Fruit fly (Drosophila melanogaster) whole organism, embryonic: Measurements from ENCODE around the gene HP5.

ENCODE experiments used
- Atf6 ChIP-seq: fragments of 200-800 bp; sonication (Bioruptor generic); IDR thresholded peaks from 2 replicates; pipeline ENCODE4 v1.3.6; 2022; ENCODE audit warnings: missing biosample characterization, missing genetic modification characterization
- Bteb2 ChIP-seq: fragments of 200-800 bp; sonication (Bioruptor generic); optimal IDR thresholded peaks from 2 replicates; lab custom pipeline; 2016; ENCODE audit warnings: missing biosample characterization, missing genetic modification characterization
- CG10959 ChIP-seq: fragments of 200-800 bp; sonication (Bioruptor generic); IDR thresholded peaks from 2 replicates; pipeline ENCODE4 v1.3.6; 2022; ENCODE audit warnings: missing biosample characterization, missing genetic modification characterization
- CG11247 ChIP-seq: fragments of 200-800 bp; sonication (Bioruptor generic); IDR thresholded peaks from 2 replicates; pipeline ENCODE4 v1.3.6; 2022; ENCODE audit warnings: missing biosample characterization, missing genetic modification characterization
- CG12071 ChIP-seq: fragments of 200-800 bp; sonication (Bioruptor generic); optimal IDR thresholded peaks from 3 replicates; lab custom pipeline; 2018; ENCODE audit warnings: missing biosample characterization, mild to moderate bottlenecking, missing genetic modification characterization
- CG14710 ChIP-seq: fragments of 200-800 bp; sonication (Bioruptor generic); optimal IDR thresholded peaks from 3 replicates; lab custom pipeline; 2019; ENCODE audit warnings: missing biosample characterization, mild to moderate bottlenecking, missing genetic modification characterization, moderate library complexity
- CG15269 ChIP-seq: fragments of 200-800 bp; sonication (Bioruptor generic); optimal IDR thresholded peaks from 2 replicates; lab custom pipeline; 2018; ENCODE audit warnings: missing biosample characterization, mild to moderate bottlenecking, missing genetic modification characterization, moderate library complexity
- CG15514 ChIP-seq: fragments of 200-800 bp; sonication (Bioruptor generic); optimal IDR thresholded peaks from 3 replicates; lab custom pipeline; 2017; ENCODE audit warnings: missing biosample characterization, missing genetic modification characterization, mild to moderate bottlenecking, moderate library complexity, missing genetic modification reagents
- CG1832 ChIP-seq: fragments of 200-800 bp; sonication (Bioruptor generic); optimal IDR thresholded peaks from 2 replicates; lab custom pipeline; 2017; ENCODE audit warnings: missing biosample characterization, mild to moderate bottlenecking, missing genetic modification characterization, inconsistent platforms
- CG30020 ChIP-seq: fragments of 200-800 bp; optimal IDR thresholded peaks from 2 replicates; lab custom pipeline; 2019; ENCODE audit warnings: missing biosample characterization, mild to moderate bottlenecking, missing genetic modification characterization, moderate library complexity
- CG3838 ChIP-seq: fragments of 200-800 bp; sonication (Bioruptor generic); optimal IDR thresholded peaks from 3 replicates; lab custom pipeline; 2016; ENCODE audit warnings: missing biosample characterization, missing genetic modification characterization
- CG4424 ChIP-seq: fragments of 200-800 bp; sonication (Bioruptor generic); optimal IDR thresholded peaks from 3 replicates; lab custom pipeline; 2016; ENCODE audit warnings: missing biosample characterization, missing genetic modification characterization
- CG5953 ChIP-seq: fragments of 200-800 bp; sonication (Bioruptor generic); IDR thresholded peaks from 2 replicates; pipeline ENCODE4 v1.3.6; 2022; ENCODE audit warnings: missing biosample characterization, missing genetic modification characterization
- CG6791 ChIP-seq: fragments of 200-800 bp; sonication (Bioruptor generic); IDR thresholded peaks from 3 replicates; pipeline ENCODE4 v1.3.6; 2022; ENCODE audit warnings: missing biosample characterization, missing genetic modification characterization; ENCODE audit not compliant: partially characterized antibody
- CG7786 ChIP-seq: fragments of 200-800 bp; sonication (Bioruptor generic); optimal IDR thresholded peaks from 2 replicates; lab custom pipeline; 2016; ENCODE audit warnings: missing biosample characterization, missing genetic modification characterization
- CG8478 ChIP-seq: fragments of >200 bp; optimal IDR thresholded peaks from 2 replicates; lab custom pipeline; 2018
- CG8765 ChIP-seq: fragments of 200-800 bp; sonication (Bioruptor generic); IDR thresholded peaks from 2 replicates; pipeline ENCODE4 v1.3.6; 2022; ENCODE audit warnings: missing biosample characterization, missing genetic modification characterization
- CG8924 ChIP-seq: fragments of 200-800 bp; optimal IDR thresholded peaks from 3 replicates; lab custom pipeline; 2019; ENCODE audit warnings: missing biosample characterization, mild to moderate bottlenecking, missing genetic modification characterization, moderate library complexity
- CrebB ChIP-seq: fragments of 200-800 bp; sonication (Bioruptor generic); optimal IDR thresholded peaks from 3 replicates; lab custom pipeline; 2018; ENCODE audit warnings: missing biosample characterization, mild to moderate bottlenecking, missing genetic modification characterization
- Dll ChIP-seq: fragments of 200-800 bp; sonication (Bioruptor generic); IDR thresholded peaks from 4 replicates; pipeline ENCODE4 v1.3.6; 2022; ENCODE audit warnings: missing biosample characterization, missing genetic modification characterization; ENCODE audit not compliant: partially characterized antibody
- Drgx ChIP-seq: fragments of 200-800 bp; sonication (Bioruptor generic); IDR thresholded peaks from 2 replicates; pipeline ENCODE4 v1.3.6; 2022; ENCODE audit warnings: missing biosample characterization, missing genetic modification characterization
- Fer3 ChIP-seq: fragments of 200-800 bp; sonication (Bioruptor generic); optimal IDR thresholded peaks from 2 replicates; lab custom pipeline; 2018; ENCODE audit warnings: missing biosample characterization, mild to moderate bottlenecking, missing genetic modification characterization, moderate library complexity
- Gsc ChIP-seq: fragments of 200-800 bp; sonication (Bioruptor generic); IDR thresholded peaks from 2 replicates; pipeline ENCODE4 v1.3.6; 2022; ENCODE audit warnings: missing biosample characterization, missing genetic modification characterization
- Hr51 ChIP-seq, 2 experiments: fragments of 200-800 bp; sonication (Bioruptor generic); optimal IDR thresholded peaks; 2 replicates in 1 of 2; 3 replicates in 1 of 2; lab custom pipeline; 2016 to 2018; ENCODE audit warnings: missing biosample characterization in 2 of 2, missing genetic modification characterization in 2 of 2, mild to moderate bottlenecking in 1 of 2, moderate library complexity in 1 of 2
- Hr78 ChIP-seq, 2 experiments: fragments of 200-800 bp in 1 of 2; fragments of >200 bp in 1 of 2; sonication (Bioruptor generic) in 1 of 2; optimal IDR thresholded peaks; 2 replicates each; lab custom pipeline; 2017 to 2019; ENCODE audit warnings: missing biosample characterization in 2 of 2, missing genetic modification characterization in 2 of 2, mild to moderate bottlenecking in 1 of 2, moderate library complexity in 1 of 2
- MTF-1 ChIP-seq: fragments of 200-800 bp; sonication (Bioruptor generic); optimal IDR thresholded peaks from 2 replicates; lab custom pipeline; 2018; ENCODE audit warnings: missing biosample characterization, mild to moderate bottlenecking, missing genetic modification characterization, borderline replicate concordance
- NC2β ChIP-seq: fragments of 200-800 bp; sonication (Bioruptor generic); optimal IDR thresholded peaks from 2 replicates; lab custom pipeline; 2016; ENCODE audit warnings: missing biosample characterization, missing genetic modification characterization
- Sry-β ChIP-seq: fragments of 200-800 bp; sonication (Bioruptor generic); optimal IDR thresholded peaks from 2 replicates; lab custom pipeline; 2018; ENCODE audit warnings: missing biosample characterization, mild to moderate bottlenecking, missing genetic modification characterization, moderate library complexity
- Xrp1 ChIP-seq: fragments of 200-800 bp; sonication (Bioruptor generic); IDR thresholded peaks from 2 replicates; pipeline ENCODE4 v1.3.6; 2022; ENCODE audit warnings: missing biosample characterization, missing genetic modification characterization
- abd-A ChIP-seq: fragments of 200-800 bp; sonication (Bioruptor generic); optimal IDR thresholded peaks from 3 replicates; lab custom pipeline; 2019; ENCODE audit warnings: missing biosample characterization, mild to moderate bottlenecking, missing genetic modification characterization, moderate library complexity
- bowl ChIP-seq: fragments of 200-800 bp; sonication (Bioruptor generic); IDR thresholded peaks from 2 replicates; pipeline ENCODE4 v1.3.6; 2022; ENCODE audit warnings: missing biosample characterization, missing genetic modification characterization
- chinmo ChIP-seq: fragments of 200-800 bp; sonication (Bioruptor generic); IDR thresholded peaks from 4 replicates; pipeline ENCODE4 v1.3.6; 2022; ENCODE audit warnings: missing biosample characterization, missing genetic modification characterization; ENCODE audit not compliant: partially characterized antibody
- crol ChIP-seq: fragments of 200-800 bp; sonication (Bioruptor generic); IDR thresholded peaks from 2 replicates; pipeline ENCODE4 v1.3.6; 2022; ENCODE audit warnings: missing biosample characterization, missing genetic modification characterization
- danr ChIP-seq: fragments of 200-800 bp; sonication (Bioruptor generic); IDR thresholded peaks from 2 replicates; pipeline ENCODE4 v1.3.6; 2022; ENCODE audit warnings: missing biosample characterization, missing genetic modification characterization
- fd3F ChIP-seq: fragments of 200-800 bp; sonication (Bioruptor generic); optimal IDR thresholded peaks from 2 replicates; lab custom pipeline; 2018; ENCODE audit warnings: missing biosample characterization, mild to moderate bottlenecking, missing genetic modification characterization, moderate library complexity
- her ChIP-seq: fragments of 200-800 bp; sonication (Bioruptor generic); optimal IDR thresholded peaks from 2 replicates; lab custom pipeline; 2016; ENCODE audit warnings: missing biosample characterization, missing genetic modification characterization
- hth ChIP-seq: fragments of >200 bp; optimal IDR thresholded peaks from 2 replicates; lab custom pipeline; 2017; ENCODE audit warnings: inconsistent platforms
- kay ChIP-seq: fragments of 200-800 bp; sonication (Bioruptor generic); optimal IDR thresholded peaks from 2 replicates; lab custom pipeline; 2016; ENCODE audit warnings: missing biosample characterization, missing genetic modification characterization
- lov ChIP-seq, 2 experiments: fragments of 200-800 bp in 1 of 2; fragments of >200 bp in 1 of 2; sonication (Bioruptor generic) in 1 of 2; IDR thresholded peaks in 1 of 2; optimal IDR thresholded peaks in 1 of 2; 2 replicates in 1 of 2; 3 replicates in 1 of 2; pipeline versions ENCODE4 v1.3.6 to Lab custom; 2017 to 2022; ENCODE audit warnings: missing biosample characterization in 1 of 2, missing genetic modification characterization in 1 of 2
- luna ChIP-seq: fragments of 200-800 bp; sonication (Bioruptor generic); optimal IDR thresholded peaks from 2 replicates; lab custom pipeline; 2016; ENCODE audit warnings: missing biosample characterization, missing genetic modification characterization
- maf-S ChIP-seq: fragments of 200-800 bp; sonication (Bioruptor generic); optimal IDR thresholded peaks from 2 replicates; lab custom pipeline; 2016; ENCODE audit warnings: missing biosample characterization, missing genetic modification characterization
- ranshi ChIP-seq: fragments of 200-800 bp; sonication (Bioruptor generic); IDR thresholded peaks from 2 replicates; pipeline ENCODE4 v1.3.6; 2022; ENCODE audit warnings: missing biosample characterization, missing genetic modification characterization
- tap ChIP-seq: fragments of 200-800 bp; optimal IDR thresholded peaks from 3 replicates; lab custom pipeline; 2019; ENCODE audit warnings: missing biosample characterization, mild to moderate bottlenecking, missing genetic modification characterization, moderate library complexity
- tgo ChIP-seq: fragments of 200-800 bp; sonication (Bioruptor generic); IDR thresholded peaks from 3 replicates; pipeline ENCODE4 v1.3.6; 2022; ENCODE audit warnings: missing biosample characterization, missing genetic modification characterization
- tll ChIP-seq, 2 experiments: fragments of 200-800 bp in 1 of 2; fragments of >200 bp in 1 of 2; sonication (Bioruptor generic) in 1 of 2; optimal IDR thresholded peaks; 2 replicates each; lab custom pipeline; 2017 to 2019; ENCODE audit warnings: missing biosample characterization in 2 of 2, missing genetic modification characterization in 2 of 2, mild to moderate bottlenecking in 1 of 2, moderate library complexity in 1 of 2
- tup ChIP-seq: fragments of 200-800 bp; sonication (Bioruptor generic); optimal IDR thresholded peaks from 2 replicates; lab custom pipeline; 2016; ENCODE audit warnings: missing biosample characterization, mild to moderate bottlenecking, missing genetic modification characterization, moderate library complexity
- wek ChIP-seq: fragments of 200-800 bp; sonication (Bioruptor generic); optimal IDR thresholded peaks from 3 replicates; lab custom pipeline; 2018; ENCODE audit warnings: missing biosample characterization, mild to moderate bottlenecking, missing genetic modification characterization, moderate library complexity
- wor ChIP-seq: fragments of 200-800 bp; sonication (Bioruptor generic); IDR thresholded peaks from 2 replicates; pipeline ENCODE4 v1.3.6; 2022; ENCODE audit warnings: missing biosample characterization, missing genetic modification characterization
- zfh2 ChIP-seq: fragments of 200-800 bp; sonication (Bioruptor generic); optimal IDR thresholded peaks from 2 replicates; lab custom pipeline; 2016; ENCODE audit warnings: missing biosample characterization, missing genetic modification characterization

Gene HP5

dm6 chrX:11452846-11453391, 1.7 kb upstream of the HP5 start (continued):
- TF ChIP-seq CG14710 (peak; percentile 43), CG11247 (peak; percentile 70), bowl (GFP tag; lab: Robert Waterston, UW) (peak; percentile 59; the same call in 1 of the 2 replicates), CG15514 (GFP tag; lab: Kevin White, UChicago) (peak; percentile 66), chinmo (GFP tag; lab: Robert Waterston, UW) (no peak), CG1832 (GFP tag; lab: Kevin White, UChicago) (peak; percentile 58), Drgx (GFP tag; lab: Robert Waterston, UW) (peak; percentile 95), tup (GFP tag; lab: Kevin White, UChicago) (no peak), CrebB (tag; lab: Kevin White, UChicago) (peak; percentile 35), CG3838 (GFP tag; lab: Kevin White, UChicago) (no peak), CG8478 (no peak), CG8924 (tag; lab: Kevin White, UChicago) (peak; percentile 75), lov (optimal IDR thresholded peaks at IDR 0.05; lab: Kevin White, UChicago) (no peak), lov (GFP tag; IDR thresholded peaks at IDR 0.05; lab: Robert Waterston, UW) (peak; percentile 68; the same call in 2 of the 3 replicates), CG15269 (tag; lab: Kevin White, UChicago) (peak; percentile 72), CG6791 (GFP tag; lab: Robert Waterston, UW) (no peak), kay (peak; percentile 66), NC2β (peak; percentile 64), fd3F (GFP tag; lab: Kevin White, UChicago) (peak; percentile 47), tll (GFP tag; optimal IDR thresholded peaks at IDR 0.05; lab: Kevin White, UChicago) (no peak), Fer3 (tag; lab: Kevin White, UChicago) (peak; percentile 63), Atf6 (GFP tag; lab: Robert Waterston, UW) (peak; percentile 83), crol (GFP tag; lab: Robert Waterston, UW) (no peak), Hr51 (GFP tag; optimal IDR thresholded peaks at IDR 0.05; lab: Kevin White, UChicago) (peak; percentile 45 to 78), CG10959 (peak; percentile 65), tap (tag; lab: Kevin White, UChicago) (peak; percentile 47), Dll (GFP tag; lab: Robert Waterston, UW) (0 out of 4 replicates have a peak, but pooled peaks have one; percentile 41), Bteb2 (GFP tag; lab: Kevin White, UChicago) (peak; percentile 49), CG30020 (tag; lab: Kevin White, UChicago) (peak; percentile 44), danr (GFP tag; lab: Robert Waterston, UW) (peak; percentile 63; the same call in 1 of the 2 replicates), tgo (GFP tag; lab: Robert Waterston, UW) (peak; percentile 82), ranshi (GFP tag; lab: Robert Waterston, UW) (peak; percentile 83), CG7786 (GFP tag; lab: Kevin White, UChicago) (peak; percentile 55), CG5953 (GFP tag; lab: Robert Waterston, UW) (peak; percentile 75; the same call in 1 of the 2 replicates), luna (GFP tag; lab: Kevin White, UChicago) (peak; percentile 19), Hr78 (GFP tag; optimal IDR thresholded peaks at IDR 0.05; lab: Kevin White, UChicago) (peak in 1 of 2 experiments; percentile 45), CG4424 (GFP tag; lab: Kevin White, UChicago) (peak; percentile 63), Sry-β (GFP tag; lab: Kevin White, UChicago) (no peak), maf-S (GFP tag; lab: Kevin White, UChicago) (peak; percentile 31), Gsc (GFP tag; lab: Robert Waterston, UW) (0 out of 2 replicates have a peak, but pooled peaks have one; percentile 47), CG8765 (GFP tag; lab: Robert Waterston, UW) (peak; percentile 74), zfh2 (GFP tag; lab: Kevin White, UChicago) (peak; percentile 37), Xrp1 (GFP tag; lab: Robert Waterston, UW) (peak; percentile 91), MTF-1 (GFP tag; lab: Kevin White, UChicago) (no peak), CG12071 (GFP tag; lab: Kevin White, UChicago) (peak; percentile 72), abd-A (tag; lab: Kevin White, UChicago) (no peak), wek (GFP tag; lab: Kevin White, UChicago) (peak; percentile 61), wor (GFP tag; lab: Robert Waterston, UW) (peak; percentile 76), hth (lab: Kevin White, UChicago) (no peak), her (GFP tag; lab: Kevin White, UChicago) (peak; percentile 70)
